Fruit fly (Drosophila melanogaster): ENCODE results near the gene CG10970.

- TF ChIP-seq CTCF (optimal IDR thresholded peaks at IDR 0.05) (no peak), CG8478 (optimal IDR thresholded peaks at IDR 0.05) (no peak)
Observed at dm6 chrX:9102125-9102524, 30.9 kb upstream of the CG10970 start.

Measured in S2 (cell line).